Worm (Caenorhabditis elegans): ENCODE data around the gene Y97E10AL.1.

Y97E10AL.1 gene

DNA sequence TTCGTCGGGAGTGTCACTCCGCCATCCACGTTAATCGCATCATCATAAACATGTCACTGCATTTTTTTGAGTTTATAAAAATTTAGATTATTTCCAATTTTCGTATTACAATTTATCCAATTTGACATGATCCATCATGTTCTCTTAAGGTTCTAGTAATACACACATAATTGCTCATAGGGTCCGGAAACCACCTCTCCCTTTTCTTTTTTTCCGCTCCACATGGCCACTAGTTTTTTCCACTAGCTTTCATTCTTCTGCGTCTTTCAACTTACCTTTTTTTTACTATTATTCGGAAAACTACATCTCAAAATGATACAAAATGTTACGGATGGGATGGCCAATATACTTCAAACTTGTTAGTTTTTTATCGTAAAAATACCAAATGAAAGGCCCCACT is at the start of gene Y97E10AL.1:
Y97E10AL.1 (plus strand) TSS at position 301 of the 400 bp plus-strand sequence.
- TF ChIP-seq unc-62 (GFP tag; optimal IDR thresholded peaks at IDR 0.05) (no peak), peb-1 (tag; optimal IDR thresholded peaks at IDR 0.05) (no peak), unc-55 (GFP tag; optimal IDR thresholded peaks at IDR 0.05) (no peak), nhr-25 (tag; optimal IDR thresholded peaks at IDR 0.05) (no peak), ZK546.5 (tag; optimal IDR thresholded peaks at IDR 0.05) (no peak), ztf-4 (tag; optimal IDR thresholded peaks at IDR 0.05) (no peak), lin-39 (tag; optimal IDR thresholded peaks at IDR 0.05) (no peak), sma-3 (GFP tag; optimal IDR thresholded peaks at IDR 0.05) (no peak), sem-4 (tag; optimal IDR thresholded peaks at IDR 0.05) (no peak), nhr-23 (tag; optimal IDR thresholded peaks at IDR 0.05) (no peak), aly-2 (tag; optimal IDR thresholded peaks at IDR 0.05) (no peak), Y55F3AM.14 (GFP tag; optimal IDR thresholded peaks at IDR 0.05) (no peak), zag-1 (tag; optimal IDR thresholded peaks at IDR 0.05) (no peak), nhr-12 (tag; optimal IDR thresholded peaks at IDR 0.05) (no peak), sma-9 (GFP tag; optimal IDR thresholded peaks at IDR 0.05) (no peak), sma-9 (tag; optimal IDR thresholded peaks at IDR 0.05) (no peak)

DNA sequence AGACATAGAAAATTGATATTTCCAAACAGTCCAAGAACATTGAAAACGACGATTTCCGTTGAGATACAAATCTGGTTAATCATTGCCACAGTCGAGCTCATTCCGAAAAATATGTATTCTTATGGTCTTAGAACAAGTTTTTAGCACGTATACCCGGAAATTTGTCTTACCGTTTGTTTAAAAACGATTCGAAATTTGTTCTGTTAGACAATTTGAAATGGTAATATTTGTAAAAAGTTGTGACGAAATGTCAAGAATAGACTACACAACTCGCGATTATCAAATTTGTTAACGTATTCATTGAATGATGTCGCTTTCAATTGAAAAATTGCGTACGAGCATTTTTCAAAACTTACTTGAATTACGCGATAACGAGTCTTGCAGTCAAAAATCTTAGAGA is 48.8 kb upstream of the Y97E10AL.1 start, which contains the start of gene srsx-3:
srsx-3 (minus strand) TSS at position 101 of the 400 bp plus-strand sequence.
- no peak for TF ChIP-seq fos-1 (tag; optimal IDR thresholded peaks at IDR 0.05)
- no peak for TF ChIP-seq unc-55 (GFP tag; optimal IDR thresholded peaks at IDR 0.05)
- no peak for TF ChIP-seq nhr-129 (tag; optimal IDR thresholded peaks at IDR 0.05)
- no peak for TF ChIP-seq alr-1 (tag; optimal IDR thresholded peaks at IDR 0.05)
- no peak for TF ChIP-seq lin-39 (tag; optimal IDR thresholded peaks at IDR 0.05)
- no peak for TF ChIP-seq nhr-10 (tag; optimal IDR thresholded peaks at IDR 0.05)
- no peak for TF ChIP-seq elt-3 (tag; optimal IDR thresholded peaks at IDR 0.05)
- TF ChIP-seq sma-3 (GFP tag; optimal IDR thresholded peaks at IDR 0.05) = no peak
- TF ChIP-seq peb-1 (tag; optimal IDR thresholded peaks at IDR 0.05) = no peak
- no peak for TF ChIP-seq nhr-25 (tag; optimal IDR thresholded peaks at IDR 0.05)
- TF ChIP-seq nhr-12 (tag; optimal IDR thresholded peaks at IDR 0.05) = no peak

DNA sequence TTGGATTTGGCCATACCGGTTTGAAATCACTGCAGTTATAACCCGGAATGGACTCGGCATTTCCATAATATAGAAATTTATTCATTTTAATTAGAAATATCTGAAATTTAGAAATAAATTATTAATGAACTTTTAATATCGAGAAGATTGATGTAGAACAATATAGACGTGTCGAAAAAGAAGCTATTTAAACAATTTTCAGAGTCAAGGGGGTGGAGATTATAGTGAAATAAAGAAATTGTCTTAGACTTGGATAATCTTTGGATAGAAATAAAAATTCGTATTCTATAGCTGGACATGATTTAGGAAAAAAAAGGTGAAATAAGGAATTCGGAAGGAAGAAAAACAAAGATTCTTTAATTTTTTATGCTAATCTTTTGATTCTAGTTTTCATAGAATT is 45.7 kb upstream of the Y97E10AL.1 start, which contains the start of gene srt-53:
srt-53 (minus strand) TSS at position 101 of the 400 bp plus-strand sequence.
- TF ChIP-seq nhr-25 (tag; optimal IDR thresholded peaks at IDR 0.05) (no peak), elt-3 (tag; optimal IDR thresholded peaks at IDR 0.05) (no peak), ztf-11 (tag; optimal IDR thresholded peaks at IDR 0.05) (no peak), sma-9 (GFP tag; optimal IDR thresholded peaks at IDR 0.05) (no peak), sma-9 (tag; optimal IDR thresholded peaks at IDR 0.05) (no peak), skn-1 (tag; optimal IDR thresholded peaks at IDR 0.05) (no peak), Y55F3AM.14 (GFP tag; optimal IDR thresholded peaks at IDR 0.05) (no peak), R02D3.7 (tag; optimal IDR thresholded peaks at IDR 0.05) (no peak), dmd-4 (tag; optimal IDR thresholded peaks at IDR 0.05) (no peak), mab-5 (tag; optimal IDR thresholded peaks at IDR 0.05) (no peak), mbf-1 (tag; optimal IDR thresholded peaks at IDR 0.05) (no peak)

DNA sequence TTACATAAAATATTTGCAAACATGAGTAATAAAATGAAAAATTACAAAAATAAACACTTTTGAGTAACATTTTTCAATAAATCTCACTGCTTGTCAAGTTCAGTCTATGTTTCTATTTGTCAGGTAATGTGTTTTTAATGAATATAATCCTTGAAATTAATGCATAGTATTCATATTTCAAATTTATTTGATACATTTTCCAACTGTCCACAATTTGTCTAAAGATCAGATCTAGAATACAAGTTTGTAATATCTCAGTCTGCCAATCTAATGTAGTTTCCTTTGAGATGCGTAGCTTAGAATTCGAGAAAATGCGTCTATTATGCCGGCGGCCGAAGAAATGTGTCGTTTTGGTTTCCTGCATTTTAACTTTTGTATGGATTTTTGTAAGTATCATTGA is 42.4 kb upstream of the Y97E10AL.1 start, which contains the start of gene Y97E10B.1:
Y97E10B.1 (plus strand) TSS at position 301 of the 400 bp plus-strand sequence.
- TF ChIP-seq mdl-1 (tag; optimal IDR thresholded peaks at IDR 0.05) = no peak
- TF ChIP-seq Y55F3AM.14 (GFP tag; optimal IDR thresholded peaks at IDR 0.05) = no peak
- no peak for TF ChIP-seq sem-4 (tag; optimal IDR thresholded peaks at IDR 0.05)
- TF ChIP-seq snpc-4 (tag; optimal IDR thresholded peaks at IDR 0.05) = no peak
- no peak for TF ChIP-seq skn-1 (tag; optimal IDR thresholded peaks at IDR 0.05)

DNA sequence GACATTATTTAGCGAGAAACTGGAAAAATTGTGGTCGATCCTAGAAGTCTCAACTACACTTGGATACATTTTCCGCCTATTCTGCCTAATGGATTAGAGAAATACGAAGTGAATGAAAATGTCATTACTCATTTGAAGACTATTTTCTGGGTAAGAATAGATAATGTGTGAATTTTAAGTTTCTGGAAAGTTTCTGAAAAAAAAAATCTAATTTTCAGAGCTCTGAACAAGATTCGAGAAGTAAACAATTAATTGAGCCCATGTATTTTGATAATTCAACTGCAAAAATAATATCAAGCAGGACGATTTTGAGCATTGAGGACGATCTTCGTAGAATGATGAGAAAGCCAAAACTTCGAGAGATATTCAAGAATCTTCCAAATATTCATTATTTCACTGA is 39.7 kb upstream of the Y97E10AL.1 start:
- TF ChIP-seq sem-4 (tag; optimal IDR thresholded peaks at IDR 0.05) (no peak), nhr-11 (tag; optimal IDR thresholded peaks at IDR 0.05) (no peak), fos-1 (tag; optimal IDR thresholded peaks at IDR 0.05) (no peak)

DNA sequence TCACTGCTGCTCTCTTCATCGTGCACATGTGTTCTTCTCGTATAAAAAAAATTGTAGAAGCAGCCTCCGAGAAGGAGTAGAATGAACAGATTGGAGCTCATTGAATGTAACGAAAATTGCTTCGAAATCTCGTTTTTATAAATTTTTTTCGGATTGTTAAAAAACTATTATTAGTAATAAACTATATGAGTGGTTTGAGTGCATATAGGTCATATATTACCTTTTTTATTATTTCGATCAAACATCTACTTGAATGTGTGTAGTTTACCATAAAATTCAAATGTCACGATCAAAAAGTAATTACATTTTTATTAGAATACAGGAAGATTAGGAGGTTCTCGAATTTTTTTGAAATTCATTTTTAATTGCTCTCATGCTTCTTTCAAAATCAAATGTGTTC is 33.1 kb upstream of the Y97E10AL.1 start, which contains the start of gene clec-216:
clec-216 (minus strand) TSS at position 101 of the 400 bp plus-strand sequence.
- TF ChIP-seq ZK546.5 (tag; optimal IDR thresholded peaks at IDR 0.05) = no peak
- TF ChIP-seq ztf-1 (GFP tag; conservative IDR thresholded peaks at IDR 0.05) = no peak
- TF ChIP-seq sma-9 (GFP tag; optimal IDR thresholded peaks at IDR 0.05) = no peak
- TF ChIP-seq sma-9 (tag; optimal IDR thresholded peaks at IDR 0.05) = no peak
- no peak for TF ChIP-seq ama-1 (optimal IDR thresholded peaks at IDR 0.05)
- TF ChIP-seq crh-2 (tag; optimal IDR thresholded peaks at IDR 0.05) = no peak
- no peak for TF ChIP-seq blmp-1 (tag; optimal IDR thresholded peaks at IDR 0.05; ENCODE audit: insufficient read depth)
- no peak for TF ChIP-seq R02D3.7 (tag; optimal IDR thresholded peaks at IDR 0.05)
- no peak for TF ChIP-seq unc-55 (GFP tag; optimal IDR thresholded peaks at IDR 0.05)
- no peak for TF ChIP-seq mbf-1 (tag; optimal IDR thresholded peaks at IDR 0.05)
- TF ChIP-seq nhr-21 (tag; optimal IDR thresholded peaks at IDR 0.05) = no peak
- no peak for TF ChIP-seq mab-5 (tag; optimal IDR thresholded peaks at IDR 0.05)
- TF ChIP-seq elt-1 (tag; optimal IDR thresholded peaks at IDR 0.05) = no peak
- TF ChIP-seq nhr-10 (tag; optimal IDR thresholded peaks at IDR 0.05) = no peak
- no peak for TF ChIP-seq ztf-4 (tag; optimal IDR thresholded peaks at IDR 0.05)

Measured in whole organism, L2 larva.